Fruit fly (Drosophila melanogaster) whole organism, embryonic: ENCODE measurements around the gene EAChm.

ENCODE experiments used
- Bgb ChIP-seq: fragments of 200-800 bp; sonication (Bioruptor generic); IDR thresholded peaks from 2 replicates; pipeline ENCODE4 v1.3.6; 2022; ENCODE audit warnings: missing biosample characterization, missing genetic modification characterization; ENCODE audit not compliant: partially characterized antibody
- Blimp-1 ChIP-seq: fragments of 200-800 bp; sonication (Bioruptor generic); optimal IDR thresholded peaks from 3 replicates; lab custom pipeline; 2018; ENCODE audit warnings: missing biosample characterization, missing genetic modification characterization, mild to moderate bottlenecking, moderate library complexity, missing genetic modification reagents
- C15 ChIP-seq: fragments of 200-800 bp; sonication (Bioruptor generic); IDR thresholded peaks from 3 replicates; pipeline ENCODE4 v1.3.6; 2022; ENCODE audit warnings: missing biosample characterization, missing genetic modification characterization
- CG11085 ChIP-seq: fragments of 200-800 bp; sonication (Bioruptor generic); IDR thresholded peaks from 2 replicates; pipeline ENCODE4 v1.3.6; 2022; ENCODE audit warnings: missing biosample characterization, missing genetic modification characterization
- CG11247 ChIP-seq: fragments of 200-800 bp; sonication (Bioruptor generic); IDR thresholded peaks from 2 replicates; pipeline ENCODE4 v1.3.6; 2022; ENCODE audit warnings: missing biosample characterization, missing genetic modification characterization
- CG11504 ChIP-seq: fragments of 200-800 bp; sonication (Bioruptor generic); optimal IDR thresholded peaks from 3 replicates; lab custom pipeline; 2019; ENCODE audit warnings: missing biosample characterization, mild to moderate bottlenecking, missing genetic modification characterization, moderate library complexity
- CG14860 ChIP-seq: fragments of 200-800 bp; sonication (Bioruptor generic); IDR thresholded peaks from 3 replicates; pipeline ENCODE4 v1.3.6; 2022; ENCODE audit warnings: missing biosample characterization, missing genetic modification characterization; ENCODE audit not compliant: partially characterized antibody
- CG15269 ChIP-seq: fragments of 200-800 bp; sonication (Bioruptor generic); optimal IDR thresholded peaks from 2 replicates; lab custom pipeline; 2018; ENCODE audit warnings: missing biosample characterization, mild to moderate bottlenecking, missing genetic modification characterization, moderate library complexity
- CG16813 ChIP-seq: fragments of 200-800 bp; sonication (Bioruptor generic); IDR thresholded peaks from 3 replicates; pipeline ENCODE4 v1.3.6; 2022; ENCODE audit warnings: missing biosample characterization, missing genetic modification characterization; ENCODE audit not compliant: partially characterized antibody
- CG18476 ChIP-seq: fragments of 200-800 bp; sonication (Bioruptor generic); optimal IDR thresholded peaks from 2 replicates; lab custom pipeline; 2016; ENCODE audit warnings: missing biosample characterization, mild to moderate bottlenecking, missing genetic modification characterization
- CG18599 ChIP-seq: fragments of 200-800 bp; sonication (Bioruptor generic); optimal IDR thresholded peaks from 3 replicates; lab custom pipeline; 2017; ENCODE audit warnings: missing biosample characterization, missing genetic modification characterization, mild to moderate bottlenecking, moderate library complexity, missing genetic modification reagents
- CG2678 ChIP-seq: fragments of 200-800 bp; sonication (Bioruptor generic); optimal IDR thresholded peaks from 3 replicates; lab custom pipeline; 2019; ENCODE audit warnings: missing biosample characterization, mild to moderate bottlenecking, missing genetic modification characterization, moderate library complexity
- CG31224 ChIP-seq: fragments of 200-800 bp; sonication (Bioruptor generic); IDR thresholded peaks from 2 replicates; pipeline ENCODE4 v1.3.6; 2022; ENCODE audit warnings: missing biosample characterization, missing genetic modification characterization
- CG33557 ChIP-seq: fragments of 200-800 bp; sonication (Bioruptor generic); optimal IDR thresholded peaks from 2 replicates; lab custom pipeline; 2019; ENCODE audit warnings: missing biosample characterization, mild to moderate bottlenecking, missing genetic modification characterization, moderate library complexity
- CG4282 ChIP-seq: fragments of 200-800 bp; sonication (Bioruptor generic); optimal IDR thresholded peaks from 2 replicates; lab custom pipeline; 2016; ENCODE audit warnings: missing biosample characterization, missing genetic modification characterization
- CG4360 ChIP-seq: fragments of 200-800 bp; sonication (Bioruptor generic); IDR thresholded peaks from 2 replicates; pipeline ENCODE4 v1.3.6; 2022; ENCODE audit warnings: missing biosample characterization, missing genetic modification characterization
- CG6689 ChIP-seq: fragments of 200-800 bp; sonication (Bioruptor generic); IDR thresholded peaks from 2 replicates; pipeline ENCODE4 v1.3.6; 2022; ENCODE audit warnings: missing biosample characterization, missing genetic modification characterization
- Camta ChIP-seq: fragments of 200-800 bp; sonication (Bioruptor generic); optimal IDR thresholded peaks from 2 replicates; lab custom pipeline; 2016; ENCODE audit warnings: missing biosample characterization, missing genetic modification characterization
- Doc2 ChIP-seq: fragments of 200-800 bp; sonication (Bioruptor generic); IDR thresholded peaks from 2 replicates; pipeline ENCODE4 v1.3.6; 2022; ENCODE audit warnings: missing biosample characterization, missing genetic modification characterization
- Dp ChIP-seq: fragments of 200-800 bp; sonication (Bioruptor generic); optimal IDR thresholded peaks from 2 replicates; lab custom pipeline; 2018; ENCODE audit warnings: missing biosample characterization, mild to moderate bottlenecking, missing genetic modification characterization, moderate library complexity
- Gsc ChIP-seq: fragments of 200-800 bp; sonication (Bioruptor generic); IDR thresholded peaks from 2 replicates; pipeline ENCODE4 v1.3.6; 2022; ENCODE audit warnings: missing biosample characterization, missing genetic modification characterization
- HLH4C ChIP-seq: fragments of 200-800 bp; sonication (Bioruptor generic); IDR thresholded peaks from 3 replicates; pipeline ENCODE4 v1.3.6; 2022; ENCODE audit warnings: missing biosample characterization, missing genetic modification characterization; ENCODE audit not compliant: partially characterized antibody
- Hand ChIP-seq: fragments of 200-800 bp; sonication (Bioruptor generic); optimal IDR thresholded peaks from 2 replicates; lab custom pipeline; 2017; ENCODE audit warnings: mild to moderate bottlenecking, missing biosample characterization, missing genetic modification reagents, missing genetic modification characterization
- Hey ChIP-seq: fragments of 200-800 bp; sonication (Bioruptor generic); optimal IDR thresholded peaks from 3 replicates; lab custom pipeline; 2018; ENCODE audit warnings: missing biosample characterization, mild to moderate bottlenecking, missing genetic modification characterization
- Neu2 ChIP-seq: fragments of 200-800 bp; sonication (Bioruptor generic); optimal IDR thresholded peaks from 3 replicates; lab custom pipeline; 2016; ENCODE audit warnings: missing biosample characterization, missing genetic modification characterization, borderline replicate concordance
- Nf-YA ChIP-seq: fragments of 200-800 bp; sonication (Bioruptor generic); IDR thresholded peaks from 2 replicates; pipeline ENCODE4 v1.3.6; 2022; ENCODE audit warnings: missing biosample characterization, missing genetic modification characterization
- Nf-YC ChIP-seq: fragments of 200-800 bp; optimal IDR thresholded peaks from 3 replicates; lab custom pipeline; 2019; ENCODE audit warnings: missing biosample characterization, mild to moderate bottlenecking, missing genetic modification characterization, moderate library complexity
- Poxn ChIP-seq: fragments of 200-800 bp; sonication (Bioruptor generic); IDR thresholded peaks from 2 replicates; pipeline ENCODE4 v1.3.6; 2022; ENCODE audit warnings: missing biosample characterization, missing genetic modification characterization
- Rx ChIP-seq: fragments of 200-800 bp; sonication (Bioruptor generic); IDR thresholded peaks from 2 replicates; pipeline ENCODE4 v1.3.6; 2022; ENCODE audit warnings: missing biosample characterization, missing genetic modification characterization
- Sox100B ChIP-seq: fragments of 200-800 bp; sonication (Bioruptor generic); optimal IDR thresholded peaks from 3 replicates; lab custom pipeline; 2018; ENCODE audit warnings: missing biosample characterization, mild to moderate bottlenecking, missing genetic modification characterization
- bsh ChIP-seq, 2 experiments: fragments of 200-800 bp; sonication (Bioruptor generic); optimal IDR thresholded peaks; 2 replicates each; lab custom pipeline; 2017 to 2018; ENCODE audit warnings: mild to moderate bottlenecking in 2 of 2, missing biosample characterization in 2 of 2, missing genetic modification characterization in 2 of 2, moderate library complexity in 1 of 2
- chif ChIP-seq, 2 experiments: fragments of 200-800 bp; sonication (Bioruptor generic); optimal IDR thresholded peaks; 3 replicates each; lab custom pipeline; 2016; ENCODE audit warnings: missing biosample characterization in 2 of 2, missing genetic modification characterization in 2 of 2
- crc ChIP-seq: fragments of 200-800 bp; sonication (Bioruptor generic); optimal IDR thresholded peaks from 2 replicates; lab custom pipeline; 2016; ENCODE audit warnings: missing biosample characterization, missing genetic modification characterization
- gro ChIP-seq: fragments of 200-800 bp; sonication (Bioruptor generic); optimal IDR thresholded peaks from 2 replicates; lab custom pipeline; 2016; ENCODE audit warnings: missing biosample characterization, missing genetic modification characterization
- gt ChIP-seq: fragments of 200-800 bp; sonication (Bioruptor generic); IDR thresholded peaks from 2 replicates; pipeline ENCODE4 v1.3.6; 2022; ENCODE audit warnings: missing biosample characterization, missing genetic modification characterization
- h ChIP-seq: fragments of >200 bp; optimal IDR thresholded peaks from 2 replicates; lab custom pipeline; 2017
- kah ChIP-seq: fragments of 200-800 bp; sonication (Bioruptor generic); optimal IDR thresholded peaks from 2 replicates; lab custom pipeline; 2018; ENCODE audit warnings: missing biosample characterization, mild to moderate bottlenecking, missing genetic modification characterization
- knrl ChIP-seq: fragments of 200-800 bp; sonication (Bioruptor generic); IDR thresholded peaks from 3 replicates; pipeline ENCODE4 v1.3.6; 2022; ENCODE audit warnings: missing biosample characterization, missing genetic modification characterization; ENCODE audit not compliant: partially characterized antibody
- onecut ChIP-seq: fragments of 200-800 bp; sonication (Bioruptor generic); IDR thresholded peaks from 2 replicates; pipeline ENCODE4 v1.3.6; 2022; ENCODE audit warnings: missing biosample characterization, missing genetic modification characterization
- otp ChIP-seq: fragments of 200-800 bp; sonication (Bioruptor generic); IDR thresholded peaks from 3 replicates; pipeline ENCODE4, ENCODE4 v1.3.6; 2022; ENCODE audit warnings: missing biosample characterization, missing genetic modification characterization
- prd ChIP-seq, 3 experiments: fragments of >200 bp in 2 of 3; fragments of 200-800 bp in 1 of 3; sonication (Bioruptor generic) in 1 of 3; optimal IDR thresholded peaks in 2 of 3; IDR thresholded peaks in 1 of 3; 2 replicates in 2 of 3; 3 replicates in 1 of 3; pipeline versions ENCODE4 v1.3.6 to Lab custom; 2017 to 2022; ENCODE audit warnings: missing biosample characterization in 1 of 3, missing genetic modification characterization in 1 of 3
- sens ChIP-seq: fragments of 200-800 bp; sonication (Bioruptor generic); peaks from one replicate; lab custom pipeline; 2016; ENCODE audit warnings: missing biosample characterization, missing genetic modification characterization
- slp2 ChIP-seq: fragments of 200-800 bp; sonication (Bioruptor generic); optimal IDR thresholded peaks from 2 replicates; lab custom pipeline; 2016; ENCODE audit warnings: missing biosample characterization, missing genetic modification characterization
- so ChIP-seq: fragments of 200-800 bp; sonication (Bioruptor generic); IDR thresholded peaks from 3 replicates; pipeline ENCODE4 v1.3.6; 2022; ENCODE audit warnings: missing biosample characterization, missing genetic modification characterization
- stc ChIP-seq: fragments of 200-800 bp; sonication (Bioruptor generic); IDR thresholded peaks from 2 replicates; pipeline ENCODE4 v1.3.6; 2022; ENCODE audit warnings: missing biosample characterization, missing genetic modification characterization
- tin ChIP-seq: fragments of 200-800 bp; sonication (Bioruptor generic); optimal IDR thresholded peaks from 3 replicates; lab custom pipeline; 2016; ENCODE audit warnings: missing biosample characterization, missing genetic modification characterization
- toy ChIP-seq: fragments of 200-800 bp; sonication (Bioruptor generic); IDR thresholded peaks from 2 replicates; pipeline ENCODE4 v1.3.6; 2022; ENCODE audit warnings: missing biosample characterization, missing genetic modification characterization
- ttk ChIP-seq: fragments of 200-800 bp; sonication (Bioruptor generic); IDR thresholded peaks from 2 replicates; pipeline ENCODE4 v2.1.2; 2022; ENCODE audit warnings: missing biosample characterization, missing genetic modification characterization
- z ChIP-seq: fragments of 200-800 bp; sonication (Bioruptor generic); IDR thresholded peaks from 3 replicates; pipeline ENCODE4 v1.3.6; 2022; ENCODE audit warnings: missing biosample characterization, missing genetic modification characterization

Gene EAChm

dm6 chr3L:15104849-15105555 lies 50.4 kb downstream of the EAChm start (continued):
- TF ChIP-seq CG11085 (GFP tag; lab: Robert Waterston, UW) (no peak), tin (peak; percentile 46), Nf-YA (no peak), Blimp-1 (GFP tag; lab: Kevin White, UChicago) (peak; percentile 3), CG18476 (GFP tag; lab: Kevin White, UChicago) (no peak), otp (GFP tag; lab: Robert Waterston, UW) (no peak), Camta (GFP tag; lab: Kevin White, UChicago) (peak; percentile 45), toy (GFP tag; lab: Robert Waterston, UW) (no peak), so (GFP tag; lab: Robert Waterston, UW) (no peak), C15 (GFP tag; lab: Robert Waterston, UW) (no peak), Nf-YC (no peak), Hand (peak; percentile 24), CG11247 (GFP tag; lab: Robert Waterston, UW) (peak; percentile 51), CG11504 (peak; percentile 72), h (lab: Kevin White, UChicago) (no peak), Neu2 (GFP tag; lab: Kevin White, UChicago) (no peak), stc (GFP tag; lab: Robert Waterston, UW) (peak; percentile 60), HLH4C (GFP tag; lab: Robert Waterston, UW) (no peak), Doc2 (GFP tag; lab: Robert Waterston, UW) (no peak), Poxn (GFP tag; lab: Robert Waterston, UW) (no peak), CG18599 (peak; percentile 70), onecut (GFP tag; lab: Robert Waterston, UW) (no peak), CG6689 (GFP tag; lab: Robert Waterston, UW) (peak; percentile 53), CG2678 (tag; lab: Kevin White, UChicago) (peak; percentile 70), ttk (no peak), sens (peak; percentile 89), Sox100B (peak; percentile 50), knrl (GFP tag; lab: Robert Waterston, UW) (no peak), chif (GFP tag; optimal IDR thresholded peaks at IDR 0.05; lab: Kevin White, UChicago) (peak; percentile 20 to 44), gro (GFP tag; lab: Kevin White, UChicago) (peak; percentile 63), CG4282 (GFP tag; lab: Kevin White, UChicago) (no peak), bsh (GFP tag; optimal IDR thresholded peaks at IDR 0.05; lab: Kevin White, UChicago) (peak; percentile 48 to 87), Gsc (GFP tag; lab: Robert Waterston, UW) (0 out of 2 replicates have a peak, but pooled peaks have one; percentile 36), CG33557 (no peak), Dp (GFP tag; lab: Kevin White, UChicago) (no peak), CG16813 (no peak), gt (GFP tag; lab: Robert Waterston, UW) (0 out of 2 replicates have a peak, but pooled peaks have one; percentile 61), z (GFP tag; lab: Robert Waterston, UW) (no peak), prd (optimal IDR thresholded peaks at IDR 0.05; lab: Kevin White, UChicago) (no peak), prd (GFP tag; IDR thresholded peaks at IDR 0.05; lab: Robert Waterston, UW) (peak; percentile 72; the same call in 2 of the 3 replicates), Bgb (GFP tag; lab: Robert Waterston, UW) (no peak), crc (peak; percentile 16), CG15269 (tag; lab: Kevin White, UChicago) (peak; percentile 66), CG14860 (GFP tag; lab: Robert Waterston, UW) (no peak), CG31224 (GFP tag; lab: Robert Waterston, UW) (no peak), slp2 (GFP tag; lab: Kevin White, UChicago) (peak; percentile 50), kah (no peak), Rx (GFP tag; lab: Robert Waterston, UW) (0 out of 2 replicates have a peak, but pooled peaks have one; percentile 44), CG4360 (GFP tag; lab: Robert Waterston, UW) (no peak), Hey (no peak)
